Worm (Caenorhabditis elegans) whole organism, mixed stage, embryonic: ENCODE results near the gene Y62H9A.13.

Experiments
- bed-3 ChIP-seq: fragments of 200-800 bp; sonication (Bioruptor generic); optimal IDR thresholded peaks from 3 replicates; lab custom pipeline; 2018; ENCODE audit warnings: mild to moderate bottlenecking, missing genetic modification characterization, moderate library complexity, missing compliant biosample characterization
- blmp-1 ChIP-seq: fragments of 150-350 bp; optimal IDR thresholded peaks from 2 replicates; lab custom pipeline; 2014; ENCODE audit warnings: missing biosample characterization, missing genetic modification characterization
- ceh-39 ChIP-seq: fragments of 150-350 bp; optimal IDR thresholded peaks from 2 replicates; lab custom pipeline; 2014; ENCODE audit warnings: missing biosample characterization, missing genetic modification characterization
- ceh-43 ChIP-seq: fragments of 200-800 bp; sonication (Bioruptor generic); optimal IDR thresholded peaks from 2 replicates; lab custom pipeline; 2018; ENCODE audit warnings: mild to moderate bottlenecking, missing genetic modification characterization, moderate library complexity, missing compliant biosample characterization
- ceh-83 ChIP-seq: fragments of 200-800 bp; sonication (Bioruptor generic); optimal IDR thresholded peaks from 2 replicates; lab custom pipeline; 2018; ENCODE audit warnings: mild to moderate bottlenecking, missing genetic modification characterization, missing compliant biosample characterization
- cnd-1 ChIP-seq: fragments of 200-800 bp; sonication (Bioruptor generic); optimal IDR thresholded peaks from 2 replicates; lab custom pipeline; 2018; ENCODE audit warnings: mild to moderate bottlenecking, missing genetic modification characterization, missing compliant biosample characterization
- elt-1 ChIP-seq: sonication (generic microtip); optimal IDR thresholded peaks from 2 replicates; lab custom pipeline; 2017; ENCODE audit warnings: missing genetic modification characterization, mild to moderate bottlenecking, missing compliant biosample characterization, antibody characterized with exemption, moderate library complexity, borderline replicate concordance; ENCODE audit not compliant: insufficient read depth
- elt-3 ChIP-seq: fragments of 150-350 bp; optimal IDR thresholded peaks from 2 replicates; lab custom pipeline; 2014; ENCODE audit warnings: missing biosample characterization, missing genetic modification characterization
- flh-1 ChIP-seq: fragments of 200-800 bp; sonication (Bioruptor generic); optimal IDR thresholded peaks from 2 replicates; lab custom pipeline; 2018; ENCODE audit warnings: mild to moderate bottlenecking, missing genetic modification characterization, moderate library complexity, missing compliant biosample characterization
- ham-2 ChIP-seq: fragments of 200-800 bp; sonication (Bioruptor generic); optimal IDR thresholded peaks from 2 replicates; lab custom pipeline; 2018; ENCODE audit warnings: mild to moderate bottlenecking, missing genetic modification characterization, missing compliant biosample characterization
- hlh-1 ChIP-seq: fragments of 150-350 bp; optimal IDR thresholded peaks from 2 replicates; lab custom pipeline; 2014; ENCODE audit warnings: missing biosample characterization, missing genetic modification reagents, missing genetic modification characterization
- lin-13 ChIP-seq: fragments of 150-350 bp; optimal IDR thresholded peaks from 2 replicates; lab custom pipeline; 2014; ENCODE audit warnings: missing biosample characterization, missing genetic modification characterization
- lin-32 ChIP-seq: fragments of 200-800 bp; sonication (Bioruptor generic); optimal IDR thresholded peaks from 2 replicates; lab custom pipeline; 2018; ENCODE audit warnings: mild to moderate bottlenecking, missing genetic modification characterization, missing compliant biosample characterization
- lsy-2 ChIP-seq: fragments of 150-350 bp; optimal IDR thresholded peaks from 2 replicates; lab custom pipeline; 2014; ENCODE audit warnings: missing biosample characterization, missing genetic modification characterization
- mep-1 ChIP-seq: fragments of 150-350 bp; optimal IDR thresholded peaks from 2 replicates; lab custom pipeline; 2017; ENCODE audit warnings: missing biosample characterization, missing genetic modification reagents, missing genetic modification characterization, inconsistent platforms
- mls-2 ChIP-seq: sonication (generic microtip); optimal IDR thresholded peaks from 2 replicates; lab custom pipeline; 2016; ENCODE audit warnings: mild to moderate bottlenecking, missing genetic modification characterization, moderate library complexity, missing compliant biosample characterization
- nhr-12 ChIP-seq: fragments of 150-350 bp; optimal IDR thresholded peaks from 2 replicates; lab custom pipeline; 2014; ENCODE audit warnings: missing biosample characterization, missing genetic modification characterization
- nhr-2 ChIP-seq: fragments of 150-350 bp; optimal IDR thresholded peaks from 2 replicates; lab custom pipeline; 2014; ENCODE audit warnings: missing biosample characterization, missing genetic modification characterization
- nhr-237 ChIP-seq: fragments of 150-350 bp; optimal IDR thresholded peaks from 2 replicates; lab custom pipeline; 2014; ENCODE audit warnings: missing biosample characterization, missing genetic modification characterization
- nhr-28 ChIP-seq: fragments of 150-350 bp; optimal IDR thresholded peaks from 2 replicates; lab custom pipeline; 2014; ENCODE audit warnings: missing biosample characterization, missing genetic modification characterization
- nhr-76 ChIP-seq: sonication (generic microtip); optimal IDR thresholded peaks from 2 replicates; lab custom pipeline; 2017; ENCODE audit warnings: missing biosample characterization, missing genetic modification characterization
- pha-4 ChIP-seq: fragments of 150-350 bp; optimal IDR thresholded peaks from 2 replicates; lab custom pipeline; 2018; ENCODE audit warnings: missing biosample characterization, missing genetic modification reagents, missing genetic modification characterization
- snpc-4 ChIP-seq: fragments of 150-350 bp; optimal IDR thresholded peaks from 2 replicates; lab custom pipeline; 2014; ENCODE audit warnings: missing biosample characterization, missing genetic modification characterization
- sptf-1 ChIP-seq: sonication (generic microtip); optimal IDR thresholded peaks from 2 replicates; lab custom pipeline; 2017; ENCODE audit warnings: mild to moderate bottlenecking, missing genetic modification characterization, moderate library complexity, missing compliant biosample characterization
- unc-120 ChIP-seq: sonication (generic microtip); optimal IDR thresholded peaks from 2 replicates; lab custom pipeline; 2017; ENCODE audit warnings: missing genetic modification characterization, missing compliant biosample characterization; ENCODE audit not compliant: poor library complexity, severe bottlenecking
- unc-62 ChIP-seq: fragments of 150-350 bp; optimal IDR thresholded peaks from 2 replicates; lab custom pipeline; 2014; ENCODE audit warnings: missing biosample characterization, missing genetic modification reagents, missing genetic modification characterization
- zip-8 ChIP-seq: fragments of 150-350 bp; optimal IDR thresholded peaks from 2 replicates; lab custom pipeline; 2014; ENCODE audit warnings: missing biosample characterization, missing genetic modification characterization
- ztf-11 ChIP-seq: fragments of 150-350 bp; optimal IDR thresholded peaks from 2 replicates; lab custom pipeline; 2014; ENCODE audit warnings: missing biosample characterization, missing genetic modification characterization

The Y62H9A.13 gene

ce11 chrX:11910046-11910445 is 6.8 kb upstream of the Y62H9A.13 start, which contains the start of gene Y62H9A.15:
Gene Y62H9A.15, minus strand, starts transcription at chrX:11910145.
- TF ChIP-seq nhr-76 (tag; lab: Kevin White, UChicago) (no peak), ceh-83 (GFP tag; lab: Kevin White, UChicago) (no peak), nhr-12 (tag; lab: Kevin White, UChicago) (no peak), ceh-43 (no peak), nhr-2 (no peak), flh-1 (GFP tag; lab: Kevin White, UChicago) (no peak), zip-8 (tag; lab: Kevin White, UChicago) (no peak), nhr-237 (no peak), unc-62 (GFP tag; lab: Kevin White, UChicago) (no peak), lin-13 (no peak), mls-2 (tag; lab: Kevin White, UChicago) (no peak), nhr-28 (tag; lab: Kevin White, UChicago) (no peak), blmp-1 (no peak), elt-3 (no peak), snpc-4 (tag; lab: Kevin White, UChicago) (no peak), ceh-39 (tag; lab: Kevin White, UChicago) (no peak)

- no peak for TF ChIP-seq hlh-1 (tag; lab: Kevin White, UChicago)
- TF ChIP-seq ceh-83 (GFP tag; lab: Kevin White, UChicago) = no peak
- TF ChIP-seq unc-62 (GFP tag; lab: Kevin White, UChicago) = no peak
- TF ChIP-seq lin-13 = no peak
- no peak for TF ChIP-seq nhr-2
- no peak for TF ChIP-seq lsy-2 (tag; lab: Kevin White, UChicago)
- TF ChIP-seq elt-3 = no peak
- no peak for TF ChIP-seq lin-32 (GFP tag; lab: Kevin White, UChicago)
- TF ChIP-seq ham-2 (GFP tag; lab: Kevin White, UChicago) = no peak
- no peak for TF ChIP-seq pha-4
- no peak for TF ChIP-seq ztf-11 (tag; lab: Kevin White, UChicago)
- TF ChIP-seq nhr-76 (tag; lab: Kevin White, UChicago) = no peak
- no peak for TF ChIP-seq unc-120 (tag; lab: Kevin White, UChicago)
- no peak for TF ChIP-seq nhr-12 (tag; lab: Kevin White, UChicago)
- TF ChIP-seq zip-8 (tag; lab: Kevin White, UChicago) = no peak
- no peak for TF ChIP-seq bed-3 (GFP tag; lab: Kevin White, UChicago)
- no peak for TF ChIP-seq mep-1 (tag; lab: Kevin White, UChicago)
These were observed 3.0 kb upstream of the Y62H9A.13 start, which contains the start of gene Y62H9A.12 for ce11 chrX:11913824-11914223. Gene Y62H9A.12, plus strand, starts transcription at chrX:11914124.

ce11 chrX:11917994-11918393 is 1.2 kb downstream of the Y62H9A.13 start, which contains the start of gene Y62H9A.16:
Gene Y62H9A.16, plus strand, starts transcription at chrX:11918294.
- TF ChIP-seq blmp-1 (no peak), elt-1 (tag; lab: Kevin White, UChicago) (no peak), ceh-39 (tag; lab: Kevin White, UChicago) (no peak), ztf-11 (tag; lab: Kevin White, UChicago) (no peak)
- TF ChIP-seq, all 35 proteins: peak for 0

ce11 chrX:11920723-11921283 is 4.0 kb downstream of the Y62H9A.13 start, which contains the start of gene Y62H9A.14:
Gene Y62H9A.14, plus strand, starts transcription at chrX:11921233.
- TF ChIP-seq ceh-83 (GFP tag; lab: Kevin White, UChicago) (no peak), hlh-1 (tag; lab: Kevin White, UChicago) (no peak)

ce11 chrX:11924158-11924557 is 7.4 kb downstream of the Y62H9A.13 start, which contains the start of gene F55G7.1:
Gene F55G7.1, plus strand, starts transcription at chrX:11924433.
- TF ChIP-seq pha-4 (no peak), ceh-43 (no peak), hlh-1 (tag; lab: Kevin White, UChicago) (no peak), nhr-237 (peak; percentile 9), unc-62 (GFP tag; lab: Kevin White, UChicago) (no peak), cnd-1 (tag; lab: Kevin White, UChicago) (no peak)

- TF ChIP-seq ceh-39 (tag; lab: Kevin White, UChicago) (no peak), nhr-2 (no peak), sptf-1 (no peak)
These were observed 8.4 kb downstream of the Y62H9A.13 start for ce11 chrX:11925243-11925642.
